Worm (Caenorhabditis elegans): ENCODE measurements around the gene pals-33.

DNA sequence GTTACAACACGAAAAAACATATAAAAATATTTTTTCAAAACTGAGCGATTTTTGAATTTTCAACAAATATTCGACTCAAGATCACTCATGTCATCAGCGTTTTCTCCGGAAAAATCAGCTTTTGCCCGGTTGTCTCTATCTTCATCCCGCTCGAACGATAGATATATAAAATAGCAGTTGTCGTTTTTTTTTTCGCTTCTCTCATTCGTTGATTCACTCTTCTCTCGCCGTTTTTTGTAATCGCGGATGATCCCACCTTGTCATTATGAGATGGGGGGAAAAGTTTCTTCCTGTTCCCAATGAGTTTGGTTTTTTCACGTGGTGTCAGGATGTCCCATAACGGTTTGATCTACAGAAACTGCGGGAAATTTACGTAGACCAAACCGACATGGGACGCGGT lies 22.1 kb downstream of the pals-33 start:
- TF ChIP-seq flt-1 (GFP tag; IDR thresholded peaks at IDR 0.05) (no peak), F13C5.2 (tag; optimal IDR thresholded peaks at IDR 0.05) (no peak), ceh-13 (GFP tag; optimal IDR thresholded peaks at IDR 0.05) (no peak), B0310.2 (tag; optimal IDR thresholded peaks at IDR 0.05) (no peak)
